Fruit fly (Drosophila melanogaster): ENCODE measurements around the gene okr.
A peak's percentile ranks its signal among the peaks of the same experiment; 100 is the strongest.

The okr gene

dm6 chr2L:3009438-3009837 lies 16.9 kb upstream of the okr start:
- TF ChIP-seq gl (tag; optimal IDR thresholded peaks at IDR 0.05) (no peak), Pif1A (GFP tag; optimal IDR thresholded peaks at IDR 0.05) (no peak), Pif1B (GFP tag; optimal IDR thresholded peaks at IDR 0.05) (no peak), CG4496 (GFP tag; IDR thresholded peaks at IDR 0.05) (no peak), EcR (GFP tag; optimal IDR thresholded peaks at IDR 0.05) (no peak), CG17806 (tag; optimal IDR thresholded peaks at IDR 0.05) (no peak), CG32121 (GFP tag; IDR thresholded peaks at IDR 0.05) (no peak), CG8301 (tag; optimal IDR thresholded peaks at IDR 0.05) (no peak), Snoo (tag; optimal IDR thresholded peaks at IDR 0.05) (no peak), CG13204 (GFP tag; optimal IDR thresholded peaks at IDR 0.05) (no peak), fd96Ca (GFP tag; IDR thresholded peaks at IDR 0.05) (no peak), CG15710 (tag; optimal IDR thresholded peaks at IDR 0.05) (no peak), CG9948 (tag; optimal IDR thresholded peaks at IDR 0.05) (no peak), CG34367 (tag; optimal IDR thresholded peaks at IDR 0.05) (no peak), CG12605 (GFP tag; IDR thresholded peaks at IDR 0.05) (no peak), D1 (tag; optimal IDR thresholded peaks at IDR 0.05) (no peak), rn (GFP tag; IDR thresholded peaks at IDR 0.05) (no peak), Ets98B (GFP tag; IDR thresholded peaks at IDR 0.05) (no peak), CG8159 (tag; optimal IDR thresholded peaks at IDR 0.05) (no peak), CG14655 (GFP tag; optimal IDR thresholded peaks at IDR 0.05) (no peak)

DNA sequence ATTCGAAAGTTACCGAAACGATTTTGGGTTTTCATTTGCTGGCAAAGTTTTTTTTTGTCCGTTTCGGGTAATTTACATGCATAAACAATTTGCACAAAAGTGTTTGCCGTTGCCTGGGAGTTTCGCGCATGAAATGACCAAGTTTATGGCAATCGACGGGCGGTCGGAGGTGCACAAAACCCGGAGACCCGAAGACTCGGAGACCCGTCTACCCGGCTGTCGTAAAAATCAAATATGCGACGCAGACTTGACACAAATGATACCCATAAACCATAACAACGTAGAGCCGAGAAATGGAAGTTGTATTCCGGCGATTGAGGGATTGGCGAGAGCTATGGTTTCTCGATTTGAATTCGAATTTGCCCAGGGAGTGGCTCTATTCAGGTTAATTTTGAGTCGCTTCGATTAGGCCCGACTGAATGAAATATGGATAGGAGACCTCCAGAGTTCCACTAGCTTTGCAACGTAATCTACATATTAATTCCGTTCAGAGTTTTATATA lies 14.4 kb upstream of the okr start:
- TF ChIP-seq CG4496 (GFP tag; IDR thresholded peaks at IDR 0.05) (no peak), D1 (tag; optimal IDR thresholded peaks at IDR 0.05) (no peak), CG9948 (tag; optimal IDR thresholded peaks at IDR 0.05) (no peak), CG8159 (tag; optimal IDR thresholded peaks at IDR 0.05) (no peak), fd96Ca (GFP tag; IDR thresholded peaks at IDR 0.05) (no peak), gl (tag; optimal IDR thresholded peaks at IDR 0.05) (no peak), CG17806 (tag; optimal IDR thresholded peaks at IDR 0.05) (no peak), CG34367 (tag; optimal IDR thresholded peaks at IDR 0.05) (no peak)

DNA sequence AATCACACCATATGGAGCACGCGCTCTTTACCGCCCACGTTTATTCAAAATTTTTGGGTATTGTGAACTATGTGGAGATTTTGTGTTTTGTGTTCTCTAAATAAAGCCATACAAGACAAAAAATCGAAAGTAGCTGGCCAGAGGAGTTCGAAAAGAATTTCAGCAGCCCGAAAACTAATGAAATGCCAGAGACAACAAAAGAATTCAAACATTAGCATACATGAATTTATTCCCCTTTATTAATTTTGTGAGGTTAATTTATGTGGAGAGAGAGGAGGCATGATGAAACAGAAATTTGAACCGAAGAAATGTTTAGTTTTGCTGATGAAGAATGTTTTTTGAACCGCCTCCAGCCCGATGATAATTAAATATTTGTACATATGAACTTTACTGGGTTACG lies 13.6 kb upstream of the okr start:
- TF ChIP-seq gl (tag; optimal IDR thresholded peaks at IDR 0.05) (no peak), fd96Ca (GFP tag; IDR thresholded peaks at IDR 0.05) (no peak), CG8159 (tag; optimal IDR thresholded peaks at IDR 0.05) (no peak), CG12605 (GFP tag; IDR thresholded peaks at IDR 0.05) (no peak), Ets98B (GFP tag; IDR thresholded peaks at IDR 0.05) (no peak), CG34367 (tag; optimal IDR thresholded peaks at IDR 0.05) (no peak), EcR (GFP tag; optimal IDR thresholded peaks at IDR 0.05) (no peak), CG32121 (GFP tag; IDR thresholded peaks at IDR 0.05) (no peak), Pif1B (GFP tag; optimal IDR thresholded peaks at IDR 0.05) (no peak), rn (GFP tag; IDR thresholded peaks at IDR 0.05) (no peak), CG10348 (GFP tag; IDR thresholded peaks at IDR 0.05) (no peak), CG17806 (tag; optimal IDR thresholded peaks at IDR 0.05) (no peak)

DNA sequence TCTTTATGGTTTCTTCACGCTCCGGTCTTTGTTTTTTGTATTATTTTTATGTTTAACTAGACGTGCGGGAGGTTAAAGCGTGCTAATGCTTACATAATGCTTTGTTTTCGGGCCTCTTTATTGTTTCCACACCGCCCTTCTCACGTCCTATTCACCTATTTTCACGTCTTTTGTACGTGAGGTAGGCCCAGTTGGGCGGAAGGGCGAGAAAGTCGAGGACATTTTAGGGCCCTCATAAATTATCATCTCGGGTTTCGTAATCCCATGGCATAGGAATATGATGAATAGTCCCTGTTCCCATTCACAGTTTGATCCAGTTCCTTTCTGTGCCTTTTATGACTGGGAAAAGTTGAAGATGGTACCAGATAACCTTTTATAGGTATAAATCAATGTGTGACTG lies 12.9 kb upstream of the okr start:
- TF ChIP-seq CG13204 (GFP tag; optimal IDR thresholded peaks at IDR 0.05): no peak
- no peak for TF ChIP-seq CG12605 (GFP tag; IDR thresholded peaks at IDR 0.05)
- no peak for TF ChIP-seq Pif1A (GFP tag; optimal IDR thresholded peaks at IDR 0.05)
- TF ChIP-seq CG15710 (tag; optimal IDR thresholded peaks at IDR 0.05): no peak
- no peak for TF ChIP-seq CG14655 (GFP tag; optimal IDR thresholded peaks at IDR 0.05)
- no peak for TF ChIP-seq fd96Ca (GFP tag; IDR thresholded peaks at IDR 0.05)
- TF ChIP-seq CG32121 (GFP tag; IDR thresholded peaks at IDR 0.05): no peak
- TF ChIP-seq CG4496 (GFP tag; IDR thresholded peaks at IDR 0.05): no peak
- TF ChIP-seq Pif1B (GFP tag; optimal IDR thresholded peaks at IDR 0.05): no peak
- TF ChIP-seq CG9948 (tag; optimal IDR thresholded peaks at IDR 0.05): no peak
- TF ChIP-seq CG17806 (tag; optimal IDR thresholded peaks at IDR 0.05): no peak
- no peak for TF ChIP-seq gl (tag; optimal IDR thresholded peaks at IDR 0.05)

DNA sequence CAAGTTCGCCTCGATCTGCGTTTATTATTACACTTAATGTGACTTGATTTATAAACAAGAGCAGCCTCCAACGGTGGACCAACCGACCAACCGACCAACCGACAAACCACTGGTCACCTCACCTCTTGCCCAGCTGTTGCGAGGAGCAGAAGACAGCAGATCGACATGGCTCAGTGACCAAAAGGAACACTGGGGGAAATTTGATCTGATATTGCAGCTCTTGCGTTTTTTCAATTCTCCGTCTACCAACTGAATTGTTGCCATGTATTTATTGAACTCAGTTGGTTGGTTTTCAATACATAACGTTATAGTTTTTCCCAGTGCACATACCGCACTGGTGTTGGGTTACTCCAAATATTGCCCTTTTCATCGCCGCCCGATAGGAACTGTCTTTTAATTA lies 12.0 kb upstream of the okr start:
- no peak for TF ChIP-seq CG14655 (GFP tag; optimal IDR thresholded peaks at IDR 0.05)
- peak; percentile 53 for TF ChIP-seq CG17806 (tag; optimal IDR thresholded peaks at IDR 0.05)
- TF ChIP-seq fd96Ca (GFP tag; IDR thresholded peaks at IDR 0.05): peak; percentile 55; the same call in 2 of the 3 replicates
- TF ChIP-seq CG8301 (tag; optimal IDR thresholded peaks at IDR 0.05): no peak
- TF ChIP-seq CG13204 (GFP tag; optimal IDR thresholded peaks at IDR 0.05): peak; percentile 33
- peak; percentile 44; the same call in 2 of the 3 replicates for TF ChIP-seq CG4496 (GFP tag; IDR thresholded peaks at IDR 0.05)
- TF ChIP-seq gl (tag; optimal IDR thresholded peaks at IDR 0.05): peak; percentile 3
- no peak for TF ChIP-seq rn (GFP tag; IDR thresholded peaks at IDR 0.05)
- peak; percentile 61 for TF ChIP-seq EcR (GFP tag; optimal IDR thresholded peaks at IDR 0.05)
- peak; percentile 11 for TF ChIP-seq Snoo (tag; optimal IDR thresholded peaks at IDR 0.05)
- peak; percentile 10 for TF ChIP-seq CG9948 (tag; optimal IDR thresholded peaks at IDR 0.05)
- TF ChIP-seq Pif1B (GFP tag; optimal IDR thresholded peaks at IDR 0.05): peak; percentile 4
- peak; percentile 25 for TF ChIP-seq CG34367 (tag; optimal IDR thresholded peaks at IDR 0.05)
- no peak for TF ChIP-seq D1 (tag; optimal IDR thresholded peaks at IDR 0.05)
- peak; percentile 41 for TF ChIP-seq CG8159 (tag; optimal IDR thresholded peaks at IDR 0.05)
- TF ChIP-seq Pif1A (GFP tag; optimal IDR thresholded peaks at IDR 0.05): peak; percentile 18
- no peak for TF ChIP-seq CG10348 (GFP tag; IDR thresholded peaks at IDR 0.05)
- no peak for TF ChIP-seq CG32121 (GFP tag; IDR thresholded peaks at IDR 0.05)
- no peak for TF ChIP-seq CG12605 (GFP tag; IDR thresholded peaks at IDR 0.05)
- TF ChIP-seq Ets98B (GFP tag; IDR thresholded peaks at IDR 0.05): no peak
- TF ChIP-seq CG15710 (tag; optimal IDR thresholded peaks at IDR 0.05): peak; percentile 45

- no peak for TF ChIP-seq D1 (tag; optimal IDR thresholded peaks at IDR 0.05)
- peak; percentile 57; the same call in 1 of the 2 replicates for TF ChIP-seq CG10348 (GFP tag; IDR thresholded peaks at IDR 0.05)
- TF ChIP-seq CG13204 (GFP tag; optimal IDR thresholded peaks at IDR 0.05): no peak
- TF ChIP-seq CG8301 (tag; optimal IDR thresholded peaks at IDR 0.05): peak; percentile 90
- peak; percentile 89 for TF ChIP-seq Ets98B (GFP tag; IDR thresholded peaks at IDR 0.05)
- peak; percentile 85 for TF ChIP-seq CG32121 (GFP tag; IDR thresholded peaks at IDR 0.05)
- no peak for TF ChIP-seq Snoo (tag; optimal IDR thresholded peaks at IDR 0.05)
- no peak for TF ChIP-seq CG15710 (tag; optimal IDR thresholded peaks at IDR 0.05)
- peak; percentile 73 for TF ChIP-seq CG4496 (GFP tag; IDR thresholded peaks at IDR 0.05)
- TF ChIP-seq rn (GFP tag; IDR thresholded peaks at IDR 0.05): peak; percentile 44; the same call in 1 of the 2 replicates
- TF ChIP-seq fd96Ca (GFP tag; IDR thresholded peaks at IDR 0.05): no peak
- no peak for TF ChIP-seq gl (tag; optimal IDR thresholded peaks at IDR 0.05)
- TF ChIP-seq Pif1A (GFP tag; optimal IDR thresholded peaks at IDR 0.05): peak; percentile 59
- peak; percentile 81 for TF ChIP-seq CG14655 (GFP tag; optimal IDR thresholded peaks at IDR 0.05)
These were observed 10.8 kb upstream of the okr start for dm6 chr2L:3003399-3003798.
